Worm (Caenorhabditis elegans): ENCODE results near the gene tag-77.

tag-77 gene

DNA sequence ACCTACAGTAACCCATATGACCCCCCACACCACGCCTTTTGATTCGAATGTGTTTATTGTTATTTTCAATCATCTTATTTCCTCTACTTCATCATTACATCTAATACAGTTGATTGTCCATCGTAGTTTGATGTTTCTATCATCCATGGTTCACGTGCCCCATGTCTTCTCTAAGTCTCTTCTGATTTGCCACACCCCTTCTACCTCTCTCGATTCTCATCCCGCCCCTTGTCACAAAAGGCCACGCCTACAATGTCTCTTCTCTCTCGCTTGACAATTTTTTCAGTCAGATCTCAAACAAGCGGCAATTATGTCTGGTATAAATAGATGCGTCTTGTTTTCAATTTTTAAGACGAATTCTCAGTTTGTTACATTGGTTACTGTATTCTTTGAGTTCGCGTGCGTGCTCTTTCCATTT is 24.7 kb upstream of the tag-77 start:
- TF ChIP-seq tbx-37 (GFP tag; conservative IDR thresholded peaks at IDR 0.05) (no peak), hmbx-1 (tag; optimal IDR thresholded peaks at IDR 0.05) (no peak), flt-1 (GFP tag; IDR thresholded peaks at IDR 0.05) (no peak)

DNA sequence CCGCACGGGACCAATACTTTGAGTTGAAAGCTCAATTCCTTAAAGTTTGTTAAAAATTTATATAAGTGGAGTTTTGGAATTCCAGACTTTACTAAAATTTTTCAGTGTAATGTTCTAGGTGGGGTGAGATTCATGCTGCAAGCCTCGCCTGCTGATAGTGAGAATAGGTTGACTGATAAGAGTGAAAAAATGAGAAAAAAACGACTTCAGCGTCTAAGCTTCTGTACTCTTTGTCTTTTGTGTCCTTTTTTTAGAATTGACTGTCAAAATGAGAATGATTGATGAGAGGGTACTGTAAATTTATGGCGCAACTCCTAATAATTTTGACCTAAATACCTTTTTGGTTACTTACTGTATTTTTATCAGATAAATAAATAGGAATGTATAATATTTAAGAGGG is 23.8 kb upstream of the tag-77 start:
- no peak for TF ChIP-seq sea-1 (GFP tag; conservative IDR thresholded peaks at IDR 0.05)
- no peak for TF ChIP-seq tra-4 (tag; optimal IDR thresholded peaks at IDR 0.05)
- TF ChIP-seq flt-1 (GFP tag; IDR thresholded peaks at IDR 0.05), result no peak
- no peak for TF ChIP-seq pes-1 (GFP tag; IDR thresholded peaks at IDR 0.05)
- TF ChIP-seq hnd-1 (tag; optimal IDR thresholded peaks at IDR 0.05), result no peak
- TF ChIP-seq tbx-37 (GFP tag; conservative IDR thresholded peaks at IDR 0.05), result no peak
- no peak for TF ChIP-seq hmbx-1 (tag; optimal IDR thresholded peaks at IDR 0.05)
- no peak for TF ChIP-seq ama-1 (optimal IDR thresholded peaks at IDR 0.05)
- TF ChIP-seq ceh-13 (GFP tag; optimal IDR thresholded peaks at IDR 0.05), result no peak
- no peak for TF ChIP-seq aly-1 (tag; optimal IDR thresholded peaks at IDR 0.05)
- no peak for TF ChIP-seq ets-7 (tag; optimal IDR thresholded peaks at IDR 0.05)
- TF ChIP-seq tbx-11 (GFP tag; IDR thresholded peaks at IDR 0.05), result no peak
- TF ChIP-seq ceh-36 (tag; optimal IDR thresholded peaks at IDR 0.05), result no peak
- no peak for TF ChIP-seq hmg-4 (GFP tag; optimal IDR thresholded peaks at IDR 0.05)
- TF ChIP-seq F13C5.2 (tag; optimal IDR thresholded peaks at IDR 0.05), result no peak

DNA sequence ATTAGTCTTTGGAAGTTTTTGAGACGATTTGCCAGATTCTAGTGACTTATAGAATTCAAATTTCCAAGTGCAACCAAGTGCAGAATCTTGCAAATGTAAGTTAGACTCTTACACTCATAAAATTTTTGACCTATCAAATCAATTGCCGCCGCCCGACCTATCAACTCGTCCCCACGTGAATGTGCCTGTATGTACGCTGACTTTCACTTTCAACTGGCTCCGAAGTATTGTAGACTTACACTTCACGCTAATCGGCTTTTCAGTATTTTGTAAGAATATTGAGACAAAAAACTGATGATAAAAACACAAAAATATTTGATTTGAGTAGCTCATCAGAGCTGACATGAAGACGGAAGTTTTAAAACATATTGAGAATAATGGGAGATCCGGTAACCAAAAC is 22.4 kb upstream of the tag-77 start:
- TF ChIP-seq tbx-11 (GFP tag; IDR thresholded peaks at IDR 0.05), result no peak
- TF ChIP-seq B0310.2 (tag; optimal IDR thresholded peaks at IDR 0.05), result no peak
- TF ChIP-seq ama-1 (optimal IDR thresholded peaks at IDR 0.05), result no peak
- TF ChIP-seq hmg-4 (GFP tag; optimal IDR thresholded peaks at IDR 0.05), result no peak

DNA sequence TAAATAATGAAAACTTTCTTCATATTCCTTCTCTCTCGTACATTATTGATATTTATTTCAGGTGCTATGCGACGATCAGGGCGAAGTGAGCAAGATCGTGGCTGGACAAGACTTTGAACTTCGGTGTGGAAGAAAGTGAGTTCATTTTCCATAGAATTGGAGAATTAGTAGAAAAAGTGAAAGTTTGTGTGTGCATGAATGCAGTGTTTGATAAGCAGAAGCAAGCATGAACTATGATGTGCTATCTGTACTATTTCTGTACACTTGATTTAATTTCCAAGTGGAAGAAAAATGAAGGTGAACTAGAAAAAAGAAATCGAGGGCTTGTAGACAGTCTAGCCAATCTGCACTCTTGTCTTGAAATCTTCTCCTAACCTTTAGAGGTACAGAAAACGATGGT is 21.7 kb upstream of the tag-77 start:
- no peak for TF ChIP-seq pes-1 (GFP tag; IDR thresholded peaks at IDR 0.05)
- no peak for TF ChIP-seq aly-1 (tag; optimal IDR thresholded peaks at IDR 0.05)
- no peak for TF ChIP-seq sea-1 (GFP tag; conservative IDR thresholded peaks at IDR 0.05)

DNA sequence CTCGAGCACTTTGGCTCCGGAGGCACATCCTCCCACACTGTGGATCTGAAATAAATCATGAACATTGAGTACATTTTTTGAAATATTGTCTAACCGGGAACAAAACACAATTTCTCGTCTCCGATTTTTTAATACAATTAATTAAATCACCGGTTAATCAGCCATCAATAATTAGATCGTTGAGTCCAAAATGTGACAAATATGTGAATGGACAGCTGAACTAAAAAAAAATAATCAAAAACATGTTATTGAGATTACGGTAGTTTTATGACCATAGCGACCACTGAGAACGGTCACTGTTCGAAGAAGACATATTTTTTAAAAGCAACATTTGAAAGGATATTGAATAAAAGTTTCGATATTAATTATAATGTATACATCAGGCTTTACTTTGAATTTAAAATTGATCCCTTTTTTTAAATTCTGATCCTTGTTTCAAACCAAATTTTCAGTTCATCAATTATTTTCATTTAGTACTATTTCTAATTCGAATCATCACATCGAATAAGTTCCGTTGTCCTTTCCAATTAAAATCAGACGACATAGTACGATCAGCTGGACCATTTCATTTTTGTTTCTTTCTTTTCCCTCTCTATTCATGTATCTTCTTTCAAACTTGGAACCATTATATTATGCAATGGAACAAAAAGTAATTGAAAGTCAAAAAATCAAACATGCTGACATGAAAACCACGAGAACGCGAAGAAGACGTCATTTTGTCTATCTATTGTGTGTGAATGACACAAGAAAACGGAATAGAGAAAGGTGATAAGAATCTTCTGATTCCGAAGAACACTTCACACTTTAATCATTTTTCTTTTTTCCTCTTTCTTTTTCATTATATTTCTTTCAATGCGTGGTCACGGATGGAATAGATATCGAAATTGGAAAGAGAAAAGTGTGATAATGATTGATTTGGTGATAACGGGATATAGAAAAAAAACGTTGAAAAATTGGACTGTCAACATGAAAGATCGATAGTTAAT is 20.0 kb upstream of the tag-77 start:
- TF ChIP-seq tbx-37 (GFP tag; conservative IDR thresholded peaks at IDR 0.05) (no peak), sea-1 (GFP tag; conservative IDR thresholded peaks at IDR 0.05) (no peak), hmbx-1 (tag; optimal IDR thresholded peaks at IDR 0.05) (no peak), scrt-1 (GFP tag; IDR thresholded peaks at IDR 0.05) (no peak), pes-1 (GFP tag; IDR thresholded peaks at IDR 0.05) (no peak), flt-1 (GFP tag; IDR thresholded peaks at IDR 0.05) (no peak), tra-4 (tag; optimal IDR thresholded peaks at IDR 0.05) (no peak)

DNA sequence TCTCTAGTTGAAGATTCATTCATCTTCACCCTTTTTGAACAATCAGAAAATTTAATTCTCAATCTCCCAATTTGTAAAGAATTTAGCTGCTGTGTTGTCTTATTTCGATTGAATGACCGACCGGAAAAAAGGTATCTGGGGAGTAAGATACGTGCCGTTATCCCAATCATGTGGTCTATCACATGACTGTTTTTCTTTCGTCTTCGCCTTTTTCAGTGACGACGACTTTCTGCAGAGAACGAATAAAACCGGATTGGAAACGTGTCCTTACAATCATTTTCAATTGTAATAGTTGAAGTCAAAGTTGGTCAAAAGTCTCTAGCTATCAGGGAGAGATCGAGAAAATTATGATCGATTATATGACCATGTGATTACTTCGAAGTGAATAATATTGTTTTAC is 18.7 kb upstream of the tag-77 start:
- TF ChIP-seq flt-1 (GFP tag; IDR thresholded peaks at IDR 0.05) (no peak), F13C5.2 (tag; optimal IDR thresholded peaks at IDR 0.05) (no peak), tbx-37 (GFP tag; conservative IDR thresholded peaks at IDR 0.05) (no peak), B0310.2 (tag; optimal IDR thresholded peaks at IDR 0.05) (no peak), tra-4 (tag; optimal IDR thresholded peaks at IDR 0.05) (no peak), hmbx-1 (tag; optimal IDR thresholded peaks at IDR 0.05) (no peak)

DNA sequence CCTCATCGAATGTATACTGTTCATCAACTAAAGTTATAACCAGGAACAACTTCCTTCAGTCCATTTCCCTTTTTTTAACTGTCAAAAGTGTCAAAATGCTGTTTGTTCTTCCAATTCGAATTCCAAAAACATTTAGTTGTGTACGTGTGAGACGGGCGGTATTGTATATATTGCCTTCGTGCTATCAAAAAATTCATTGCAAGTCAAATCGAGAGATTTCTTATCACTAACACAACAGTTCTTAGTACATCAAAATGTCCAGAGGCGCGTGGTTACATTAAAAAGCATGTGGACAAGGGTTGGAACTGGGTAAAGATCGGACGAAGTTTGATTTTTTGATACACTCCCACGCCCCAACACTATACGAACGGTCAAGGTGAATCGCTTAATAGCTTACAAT is 18.0 kb upstream of the tag-77 start:
- TF ChIP-seq hmbx-1 (tag; optimal IDR thresholded peaks at IDR 0.05) (no peak), ceh-13 (GFP tag; optimal IDR thresholded peaks at IDR 0.05) (no peak), F13C5.2 (tag; optimal IDR thresholded peaks at IDR 0.05) (no peak), ets-7 (tag; optimal IDR thresholded peaks at IDR 0.05) (no peak), aly-1 (tag; optimal IDR thresholded peaks at IDR 0.05) (no peak), hmg-4 (GFP tag; optimal IDR thresholded peaks at IDR 0.05) (no peak), tra-4 (tag; optimal IDR thresholded peaks at IDR 0.05) (no peak), scrt-1 (GFP tag; IDR thresholded peaks at IDR 0.05) (no peak), tbx-37 (GFP tag; conservative IDR thresholded peaks at IDR 0.05) (no peak), flt-1 (GFP tag; IDR thresholded peaks at IDR 0.05) (no peak), sea-1 (GFP tag; conservative IDR thresholded peaks at IDR 0.05) (no peak), ama-1 (optimal IDR thresholded peaks at IDR 0.05) (no peak), pes-1 (GFP tag; IDR thresholded peaks at IDR 0.05) (no peak)

DNA sequence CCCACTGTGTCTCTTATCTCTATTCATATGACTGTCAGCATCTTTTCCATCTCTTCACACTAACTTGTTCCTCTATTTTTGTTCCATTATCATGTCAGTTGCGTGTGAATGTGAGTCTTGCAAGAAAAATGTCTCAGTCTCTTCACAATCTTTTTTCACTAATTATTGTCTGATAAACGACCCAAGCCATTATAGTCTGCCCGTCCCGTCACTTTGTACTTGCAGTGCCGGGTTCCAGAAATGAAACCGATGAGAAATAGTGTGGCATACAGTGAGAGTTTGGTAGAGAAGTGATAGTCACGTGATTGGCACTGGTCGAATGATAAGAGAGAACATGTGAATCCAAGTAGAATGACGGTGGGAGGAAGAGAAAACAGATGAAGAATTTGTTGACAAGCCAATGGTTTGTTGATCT is 17.3 kb upstream of the tag-77 start:
- TF ChIP-seq sea-1 (GFP tag; conservative IDR thresholded peaks at IDR 0.05), result no peak
- TF ChIP-seq ama-1 (optimal IDR thresholded peaks at IDR 0.05), result no peak
- no peak for TF ChIP-seq flt-1 (GFP tag; IDR thresholded peaks at IDR 0.05)
- no peak for TF ChIP-seq hmbx-1 (tag; optimal IDR thresholded peaks at IDR 0.05)
- no peak for TF ChIP-seq aly-1 (tag; optimal IDR thresholded peaks at IDR 0.05)
- TF ChIP-seq hnd-1 (tag; optimal IDR thresholded peaks at IDR 0.05), result no peak
- no peak for TF ChIP-seq F13C5.2 (tag; optimal IDR thresholded peaks at IDR 0.05)

DNA sequence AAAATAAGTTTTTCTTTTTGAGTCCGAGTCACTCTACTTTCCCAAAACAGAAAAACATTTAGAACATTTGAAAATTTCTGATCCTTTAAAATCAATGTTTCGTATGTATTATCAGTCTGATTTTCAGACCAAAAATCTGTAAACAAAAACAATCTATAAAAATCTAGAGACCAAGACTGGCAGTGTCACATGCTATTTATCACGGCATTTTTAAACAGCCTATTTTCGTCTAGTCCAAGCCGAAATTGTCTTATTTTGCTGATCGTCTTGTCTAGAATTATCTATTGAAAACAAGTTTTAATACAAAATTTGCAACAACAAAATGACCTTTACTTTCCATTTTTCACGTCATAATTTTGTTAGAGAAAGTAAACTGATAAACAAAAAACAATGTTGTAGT is 16.2 kb upstream of the tag-77 start:
- TF ChIP-seq ama-1 (optimal IDR thresholded peaks at IDR 0.05) (no peak), ceh-36 (tag; optimal IDR thresholded peaks at IDR 0.05) (no peak), aly-1 (tag; optimal IDR thresholded peaks at IDR 0.05) (no peak), ets-7 (tag; optimal IDR thresholded peaks at IDR 0.05) (no peak), tbx-11 (GFP tag; IDR thresholded peaks at IDR 0.05) (no peak), flt-1 (GFP tag; IDR thresholded peaks at IDR 0.05) (no peak), hmbx-1 (tag; optimal IDR thresholded peaks at IDR 0.05) (no peak), hmg-4 (GFP tag; optimal IDR thresholded peaks at IDR 0.05) (no peak), tbx-37 (GFP tag; conservative IDR thresholded peaks at IDR 0.05) (no peak), pes-1 (GFP tag; IDR thresholded peaks at IDR 0.05) (no peak), F13C5.2 (tag; optimal IDR thresholded peaks at IDR 0.05) (no peak), hnd-1 (tag; optimal IDR thresholded peaks at IDR 0.05) (no peak), B0310.2 (tag; optimal IDR thresholded peaks at IDR 0.05) (no peak), sea-1 (GFP tag; conservative IDR thresholded peaks at IDR 0.05) (no peak), tra-4 (tag; optimal IDR thresholded peaks at IDR 0.05) (no peak)

Measured in whole organism, early embryonic.